Worm (Caenorhabditis elegans): Measurements from ENCODE around the gene T22C8.4.

- no peak for TF ChIP-seq aly-2 (tag; optimal IDR thresholded peaks at IDR 0.05)
- no peak for TF ChIP-seq unc-55 (GFP tag; optimal IDR thresholded peaks at IDR 0.05)
- no peak for TF ChIP-seq sem-4 (tag; optimal IDR thresholded peaks at IDR 0.05)
- no peak for TF ChIP-seq lin-13 (GFP tag; optimal IDR thresholded peaks at IDR 0.05)
- TF ChIP-seq blmp-1 (tag; optimal IDR thresholded peaks at IDR 0.05; ENCODE audit: insufficient read depth) = no peak
- TF ChIP-seq R02D3.7 (tag; optimal IDR thresholded peaks at IDR 0.05) = no peak
- TF ChIP-seq elt-1 (tag; optimal IDR thresholded peaks at IDR 0.05) = no peak
- TF ChIP-seq ZK546.5 (tag; optimal IDR thresholded peaks at IDR 0.05) = no peak
- TF ChIP-seq nhr-6 (tag; optimal IDR thresholded peaks at IDR 0.05) = no peak
- TF ChIP-seq snpc-4 (tag; optimal IDR thresholded peaks at IDR 0.05) = no peak
- TF ChIP-seq ztf-1 (GFP tag; conservative IDR thresholded peaks at IDR 0.05) = no peak
- TF ChIP-seq zag-1 (tag; optimal IDR thresholded peaks at IDR 0.05) = no peak
- no peak for TF ChIP-seq ceh-16 (tag; optimal IDR thresholded peaks at IDR 0.05)
- TF ChIP-seq lsy-2 (tag; optimal IDR thresholded peaks at IDR 0.05) = no peak
Measured at ce11 chrII:8650644-8651159, 27.4 kb upstream of the T22C8.4 start, which contains the start of gene pyr-1.

All from whole organism, L2 larva.